Worm (Caenorhabditis elegans) whole organism, L2 larva: ENCODE results near the gene fbxc-54.

Experiments used
- ZK546.5 ChIP-seq: sonication (generic microtip); optimal IDR thresholded peaks from 2 replicates; lab custom pipeline; 2017; ENCODE audit warnings: missing biosample characterization, missing genetic modification characterization
- ama-1 ChIP-seq: fragments of 150-350 bp; optimal IDR thresholded peaks from 2 replicates; lab custom pipeline; 2018; ENCODE audit warnings: inconsistent platforms
- blmp-1 ChIP-seq: sonication (generic microtip); optimal IDR thresholded peaks from 2 replicates; lab custom pipeline; 2017; ENCODE audit warnings: missing genetic modification characterization, mild to moderate bottlenecking, missing compliant biosample characterization, antibody characterized with exemption, moderate library complexity; ENCODE audit not compliant: insufficient read depth
- ceh-16 ChIP-seq: fragments of 150-350 bp; optimal IDR thresholded peaks from 2 replicates; lab custom pipeline; 2014; ENCODE audit warnings: missing biosample characterization, missing genetic modification characterization
- elt-3 ChIP-seq: sonication (generic microtip); optimal IDR thresholded peaks from 2 replicates; lab custom pipeline; 2017; ENCODE audit warnings: missing biosample characterization, missing genetic modification characterization
- nhr-11 ChIP-seq: fragments of 150-350 bp; optimal IDR thresholded peaks from 2 replicates; lab custom pipeline; 2014; ENCODE audit warnings: missing biosample characterization, missing genetic modification characterization
- nhr-237 ChIP-seq: fragments of 150-350 bp; optimal IDR thresholded peaks from 2 replicates; lab custom pipeline; 2014; ENCODE audit warnings: missing biosample characterization, missing genetic modification characterization
- nhr-25 ChIP-seq: fragments of 150-350 bp; sonication (generic microtip); optimal IDR thresholded peaks from 3 replicates; lab custom pipeline; 2014; ENCODE audit warnings: missing biosample characterization, missing genetic modification characterization
- nhr-77 ChIP-seq: fragments of 150-350 bp; optimal IDR thresholded peaks from 2 replicates; lab custom pipeline; 2014; ENCODE audit warnings: missing biosample characterization, missing genetic modification characterization
- zag-1 ChIP-seq: fragments of 150-350 bp; optimal IDR thresholded peaks from 2 replicates; lab custom pipeline; 2014; ENCODE audit warnings: missing biosample characterization, missing genetic modification characterization

ce11 chrII:69354-69753, 37.8 kb downstream of the fbxc-54 start, which contains the start of gene egl-26:
- TF ChIP-seq zag-1 (tag; lab: Kevin White, UChicago), result no peak
- no peak for TF ChIP-seq ama-1 (lab: Kevin White, UChicago)
- no peak for TF ChIP-seq elt-3
- no peak for TF ChIP-seq nhr-77
- TF ChIP-seq ceh-16, result no peak
- TF ChIP-seq nhr-237 (tag; lab: Kevin White, UChicago), result no peak
- TF ChIP-seq nhr-11 (tag; lab: Kevin White, UChicago), result no peak
- no peak for TF ChIP-seq blmp-1
- no peak for TF ChIP-seq nhr-25 (tag; lab: Kevin White, UChicago)
- no peak for TF ChIP-seq ZK546.5 (tag; lab: Kevin White, UChicago)
